Worm (Caenorhabditis elegans): Measurements from ENCODE around the gene fbxa-12.
"Not testable (repeated sequence)": the region's sequence is repeated elsewhere in the genome, so short reads cannot be mapped to it uniquely, and the experiment has no call there.

The fbxa-12 gene

ce11 chrIII:2258863-2259262 is 39.4 kb downstream of the fbxa-12 start, which contains the start of gene fbxa-43:
TSS of gene fbxa-43 (minus strand) at chrIII:2258963.
- no peak for TF ChIP-seq hnd-1 (tag; optimal IDR thresholded peaks at IDR 0.05)
- TF ChIP-seq tra-4 (tag; optimal IDR thresholded peaks at IDR 0.05) = no peak
- no peak for TF ChIP-seq F13C5.2 (tag; optimal IDR thresholded peaks at IDR 0.05)
- no peak for TF ChIP-seq tbx-37 (GFP tag; conservative IDR thresholded peaks at IDR 0.05)
- TF ChIP-seq B0310.2 (tag; optimal IDR thresholded peaks at IDR 0.05) = no peak
- no peak for TF ChIP-seq aly-1 (tag; optimal IDR thresholded peaks at IDR 0.05)
- TF ChIP-seq pes-1 (GFP tag; IDR thresholded peaks at IDR 0.05) = no peak

ce11 chrIII:2259329-2259728 is 39.8 kb downstream of the fbxa-12 start:
- TF ChIP-seq tbx-37 (GFP tag; conservative IDR thresholded peaks at IDR 0.05) (no peak), ama-1 (optimal IDR thresholded peaks at IDR 0.05) (no peak), tbx-11 (GFP tag; IDR thresholded peaks at IDR 0.05) (no peak), B0310.2 (tag; optimal IDR thresholded peaks at IDR 0.05) (no peak), pes-1 (GFP tag; IDR thresholded peaks at IDR 0.05) (no peak), ceh-13 (GFP tag; optimal IDR thresholded peaks at IDR 0.05) (no peak), ets-7 (tag; optimal IDR thresholded peaks at IDR 0.05) (no peak), hnd-1 (tag; optimal IDR thresholded peaks at IDR 0.05) (no peak), ceh-36 (tag; optimal IDR thresholded peaks at IDR 0.05) (no peak), tra-4 (tag; optimal IDR thresholded peaks at IDR 0.05) (no peak), aly-1 (tag; optimal IDR thresholded peaks at IDR 0.05) (no peak), hmg-4 (GFP tag; optimal IDR thresholded peaks at IDR 0.05) (no peak), F13C5.2 (tag; optimal IDR thresholded peaks at IDR 0.05) (no peak), scrt-1 (GFP tag; IDR thresholded peaks at IDR 0.05) (no peak), flt-1 (GFP tag; IDR thresholded peaks at IDR 0.05) (no peak), hmbx-1 (tag; optimal IDR thresholded peaks at IDR 0.05) (no peak), sea-1 (GFP tag; conservative IDR thresholded peaks at IDR 0.05) (no peak)

- TF ChIP-seq hnd-1 (tag; optimal IDR thresholded peaks at IDR 0.05); pes-1 (GFP tag; IDR thresholded peaks at IDR 0.05); ceh-36 (tag; optimal IDR thresholded peaks at IDR 0.05): not testable (repeated sequence)
Observed at ce11 chrIII:2261353-2261752, 41.8 kb downstream of the fbxa-12 start, which contains the start of gene fbxa-42. TSS of gene fbxa-42 (minus strand) at chrIII:2261453.

DNA sequence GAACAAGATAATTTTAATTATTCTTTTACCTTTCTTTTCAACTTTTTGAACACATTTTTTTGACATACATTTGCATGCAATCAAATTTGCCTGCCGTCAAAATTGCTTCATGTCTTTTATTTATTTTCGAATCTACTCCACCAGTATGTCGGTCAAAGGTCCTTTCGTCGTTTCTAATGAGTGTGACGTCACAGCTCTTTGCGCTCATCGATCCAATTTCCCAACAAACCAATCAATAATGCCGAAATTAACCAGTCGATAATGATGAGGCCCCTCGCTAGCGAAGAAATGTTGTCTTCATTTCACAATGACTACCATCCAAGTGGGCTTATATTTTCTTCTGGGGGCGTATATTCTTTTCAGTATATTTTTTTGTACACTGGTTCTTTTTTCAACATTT is 43.4 kb downstream of the fbxa-12 start, which contains the start of gene Y54F10BM.6:
TSS of gene Y54F10BM.6 (plus strand) at position 301 of the 400 bp plus-strand sequence.
- TF ChIP-seq ceh-36 (tag; optimal IDR thresholded peaks at IDR 0.05) = no peak
- no peak for TF ChIP-seq ceh-13 (GFP tag; optimal IDR thresholded peaks at IDR 0.05)
- no peak for TF ChIP-seq hmg-4 (GFP tag; optimal IDR thresholded peaks at IDR 0.05)
- TF ChIP-seq B0310.2 (tag; optimal IDR thresholded peaks at IDR 0.05) = no peak
- TF ChIP-seq tbx-37 (GFP tag; conservative IDR thresholded peaks at IDR 0.05) = no peak
- no peak for TF ChIP-seq ets-7 (tag; optimal IDR thresholded peaks at IDR 0.05)
- no peak for TF ChIP-seq flt-1 (GFP tag; IDR thresholded peaks at IDR 0.05)
- no peak for TF ChIP-seq hmbx-1 (tag; optimal IDR thresholded peaks at IDR 0.05)
- TF ChIP-seq tra-4 (tag; optimal IDR thresholded peaks at IDR 0.05) = no peak
- no peak for TF ChIP-seq aly-1 (tag; optimal IDR thresholded peaks at IDR 0.05)
- TF ChIP-seq F13C5.2 (tag; optimal IDR thresholded peaks at IDR 0.05) = no peak
- TF ChIP-seq pes-1 (GFP tag; IDR thresholded peaks at IDR 0.05) = no peak

DNA sequence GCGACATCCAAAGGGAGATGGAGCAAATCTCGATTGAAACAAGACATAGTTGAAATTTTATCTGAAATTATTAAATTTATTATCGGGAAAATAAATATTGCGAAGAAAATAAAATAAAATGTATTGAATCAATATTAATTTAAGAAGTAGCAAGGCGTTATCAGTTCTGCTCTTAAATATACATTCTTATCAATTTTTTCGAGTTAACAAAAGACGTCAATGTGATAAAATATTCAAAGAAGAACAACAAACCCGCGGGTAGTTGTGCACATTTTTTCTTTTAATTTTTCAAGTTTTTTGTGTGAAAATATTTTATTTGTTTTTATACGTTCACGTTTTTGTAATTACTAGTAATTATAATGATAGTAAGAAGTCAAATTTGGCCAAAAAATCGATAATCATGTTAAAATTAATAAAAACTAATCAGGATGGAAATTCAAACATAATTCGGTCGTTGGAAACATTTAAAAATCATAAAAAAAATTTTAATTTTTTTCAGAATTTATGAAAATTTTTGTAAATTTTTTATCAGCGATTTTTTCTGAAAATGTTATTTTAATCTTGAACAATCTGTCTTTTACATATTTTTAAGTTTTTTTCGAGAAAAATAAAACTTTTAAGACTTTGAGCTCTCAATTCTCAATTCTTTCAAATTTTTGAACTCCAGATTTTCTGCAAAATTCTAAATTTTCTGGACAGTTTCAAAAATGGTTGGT is 46.6 kb downstream of the fbxa-12 start, which contains the start of gene fbxa-9:
TSS of gene fbxa-9 (plus strand) at position 666 of the 716 bp plus-strand sequence.
- TF ChIP-seq ceh-13 (GFP tag; optimal IDR thresholded peaks at IDR 0.05) (no peak), tbx-37 (GFP tag; conservative IDR thresholded peaks at IDR 0.05) (no peak), pes-1 (GFP tag; IDR thresholded peaks at IDR 0.05) (no peak), aly-1 (tag; optimal IDR thresholded peaks at IDR 0.05) (no peak), hnd-1 (tag; optimal IDR thresholded peaks at IDR 0.05) (no peak), hmbx-1 (tag; optimal IDR thresholded peaks at IDR 0.05) (no peak), tra-4 (tag; optimal IDR thresholded peaks at IDR 0.05) (no peak), B0310.2 (tag; optimal IDR thresholded peaks at IDR 0.05) (no peak), hmg-4 (GFP tag; optimal IDR thresholded peaks at IDR 0.05) (no peak), ama-1 (optimal IDR thresholded peaks at IDR 0.05) (no peak)

Measured in whole organism, early embryonic.